Worm (Caenorhabditis elegans): ENCODE data around the gene ZK354.2.

DNA sequence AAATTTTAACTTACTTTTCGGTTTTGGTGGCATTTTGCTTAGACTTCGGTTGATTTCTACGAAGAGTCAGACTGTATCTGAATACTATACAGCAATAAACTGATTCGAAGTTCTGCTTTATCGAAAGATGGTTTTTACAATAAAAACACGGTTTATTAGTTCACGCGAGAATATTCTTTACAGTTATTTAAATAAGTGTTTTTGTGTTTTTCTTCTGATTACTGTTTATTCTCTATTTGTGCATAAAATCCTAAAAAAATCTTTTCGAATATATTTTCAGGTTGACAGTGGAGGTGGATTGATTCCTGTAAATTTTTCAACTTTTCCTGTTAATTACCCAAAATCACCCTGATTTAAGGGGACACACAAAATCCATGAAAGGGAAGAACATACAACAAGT lies 7.2 kb upstream of the ZK354.2 start, which contains the start of gene ZK354.8:
- TF ChIP-seq nhr-25 (tag; optimal IDR thresholded peaks at IDR 0.05) (no peak), unc-55 (GFP tag; optimal IDR thresholded peaks at IDR 0.05) (no peak), aly-2 (tag; optimal IDR thresholded peaks at IDR 0.05) (no peak), C34F6.9 (tag; optimal IDR thresholded peaks at IDR 0.05) (no peak), unc-39 (tag; optimal IDR thresholded peaks at IDR 0.05) (no peak), nhr-237 (tag; optimal IDR thresholded peaks at IDR 0.05) (no peak), lin-39 (tag; optimal IDR thresholded peaks at IDR 0.05) (no peak), ZK546.5 (tag; optimal IDR thresholded peaks at IDR 0.05) (no peak), nhr-23 (tag; optimal IDR thresholded peaks at IDR 0.05) (no peak)
